Fruit fly (Drosophila melanogaster) whole organism: ENCODE measurements around the gene Argk1.

ENCODE experiments used
- pan ChIP-seq: fragments of >200 bp; optimal IDR thresholded peaks from 2 replicates; lab custom pipeline; 2017
- psq ChIP-seq: fragments of >200 bp; optimal IDR thresholded peaks from 2 replicates; lab custom pipeline; 2017
- usp ChIP-seq: fragments of >200 bp; optimal IDR thresholded peaks from 2 replicates; lab custom pipeline; 2017; ENCODE audit warnings: missing biosample characterization, missing genetic modification characterization, mixed read lengths

DNA sequence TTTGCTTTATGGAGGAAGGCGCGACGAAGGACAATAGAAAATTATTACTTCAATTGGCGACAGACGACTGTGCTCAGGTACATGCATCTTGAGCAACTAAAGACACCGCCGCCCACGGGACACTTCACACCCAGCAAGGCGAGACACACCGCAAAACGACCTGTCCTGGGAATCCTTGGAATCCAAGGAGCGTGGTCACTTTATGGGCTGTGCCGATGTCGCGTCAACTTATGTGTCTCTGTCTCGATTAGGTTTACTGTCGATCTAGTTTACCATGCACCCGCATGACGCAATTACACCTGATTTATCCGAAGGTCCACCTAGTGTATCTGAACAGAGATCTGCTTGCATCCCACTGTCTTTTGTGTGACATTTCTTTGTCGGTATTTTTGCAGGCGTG lies 26.6 kb downstream of the Argk1 start:
- TF ChIP-seq psq (lab: Kevin White, UChicago), result no peak
- no peak for TF ChIP-seq usp (GFP tag; lab: Kevin White, UChicago)
- TF ChIP-seq pan (lab: Kevin White, UChicago), result no peak
